Worm (Caenorhabditis elegans) whole organism, L4/young adult: ENCODE data around the gene spp-6.

Experiments used
- W03F9.2 ChIP-seq: fragments of 150-350 bp; optimal IDR thresholded peaks from 2 replicates; lab custom pipeline; 2014; ENCODE audit warnings: missing biosample characterization, missing genetic modification characterization
- dao-5 ChIP-seq: sonication (generic microtip); optimal IDR thresholded peaks from 2 replicates; lab custom pipeline; 2016; ENCODE audit warnings: missing genotype, missing genetic modification characterization, moderate library complexity, missing compliant biosample characterization
- him-1 ChIP-seq: sonication (generic microtip); optimal IDR thresholded peaks from 2 replicates; lab custom pipeline; 2016; ENCODE audit warnings: missing genotype, missing genetic modification reagents, missing genetic modification characterization, missing compliant biosample characterization

DNA sequence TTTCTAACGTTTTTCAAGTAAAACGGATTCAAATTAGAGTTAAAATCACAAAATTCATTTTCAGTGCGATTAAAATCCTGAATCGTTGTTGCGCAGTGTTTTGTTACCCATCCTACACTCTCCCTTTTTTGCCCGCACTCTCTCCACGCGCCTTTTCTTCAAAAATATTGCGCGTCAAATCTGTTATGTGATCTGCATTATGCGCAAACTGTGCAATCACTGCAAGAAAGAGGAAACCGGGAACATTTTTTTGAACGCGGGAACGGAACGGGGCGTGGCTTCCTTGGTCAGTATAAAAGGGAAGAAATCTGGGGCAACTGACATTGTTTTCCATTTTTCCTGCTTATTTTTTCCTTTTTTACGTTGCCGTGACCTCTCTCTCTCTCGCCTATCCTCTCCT lies 23.3 kb downstream of the spp-6 start:
- TF ChIP-seq him-1 (tag; lab: Kevin White, UChicago) (no peak), dao-5 (tag; lab: Kevin White, UChicago) (no peak), W03F9.2 (no peak)
